Fruit fly (Drosophila melanogaster) whole organism, prepupa: ENCODE data around the gene Asciz.

Experiments
- CG10631 ChIP-seq: fragments of 200-800 bp; sonication (Bioruptor generic); optimal IDR thresholded peaks from 2 replicates; lab custom pipeline; 2016; ENCODE audit warnings: missing biosample characterization, missing genetic modification characterization
- CG11902 ChIP-seq: fragments of 200-800 bp; sonication (Bioruptor generic); optimal IDR thresholded peaks from 3 replicates; lab custom pipeline; 2016; ENCODE audit warnings: missing biosample characterization, missing genetic modification characterization
- CG16779 ChIP-seq: fragments of 200-800 bp; sonication (Bioruptor generic); optimal IDR thresholded peaks from 3 replicates; lab custom pipeline; 2017; ENCODE audit warnings: missing biosample characterization, mild to moderate bottlenecking, missing genetic modification characterization
- CG6808 ChIP-seq: fragments of 200-800 bp; sonication (Bioruptor generic); optimal IDR thresholded peaks from 3 replicates; lab custom pipeline; 2017; ENCODE audit warnings: missing biosample characterization, missing genetic modification characterization, mild to moderate bottlenecking, moderate library complexity, missing genetic modification reagents
- CG7368 ChIP-seq: fragments of 200-800 bp; sonication (Bioruptor generic); optimal IDR thresholded peaks from 3 replicates; lab custom pipeline; 2016; ENCODE audit warnings: missing biosample characterization, missing genetic modification characterization
- CG8632 ChIP-seq: fragments of 200-800 bp; sonication (Bioruptor generic); optimal IDR thresholded peaks from 3 replicates; lab custom pipeline; 2016; ENCODE audit warnings: missing biosample characterization, missing genetic modification characterization
- Sox102F ChIP-seq: fragments of 200-800 bp; sonication (Bioruptor generic); optimal IDR thresholded peaks from 2 replicates; lab custom pipeline; 2016; ENCODE audit warnings: missing biosample characterization, mild to moderate bottlenecking, missing genetic modification characterization
- achi ChIP-seq: fragments of 200-800 bp; sonication (Bioruptor generic); optimal IDR thresholded peaks from 3 replicates; lab custom pipeline; 2016; ENCODE audit warnings: missing biosample characterization, missing genetic modification characterization
- fkh ChIP-seq: fragments of 200-800 bp; sonication (Bioruptor generic); optimal IDR thresholded peaks from 3 replicates; lab custom pipeline; 2017; ENCODE audit warnings: missing biosample characterization, mild to moderate bottlenecking, missing genetic modification characterization, moderate library complexity
- salr ChIP-seq, 2 experiments: fragments of 200-800 bp; sonication (Bioruptor generic); optimal IDR thresholded peaks; 3 replicates each; lab custom pipeline; 2016 to 2018; ENCODE audit warnings: missing biosample characterization in 2 of 2, missing genetic modification characterization in 2 of 2, mild to moderate bottlenecking in 1 of 2
- spab ChIP-seq: fragments of 200-800 bp; sonication (Bioruptor generic); optimal IDR thresholded peaks from 2 replicates; lab custom pipeline; 2017; ENCODE audit warnings: missing biosample characterization, mild to moderate bottlenecking, missing genetic modification characterization, missing genetic modification reagents
- ss ChIP-seq, 2 experiments: fragments of 200-800 bp; sonication (Bioruptor generic); optimal IDR thresholded peaks; 2 replicates in 1 of 2; 3 replicates in 1 of 2; lab custom pipeline; 2017 to 2018; ENCODE audit warnings: mild to moderate bottlenecking in 2 of 2, missing biosample characterization in 2 of 2, missing genetic modification characterization in 2 of 2, moderate library complexity in 1 of 2
- svp ChIP-seq: fragments of 200-800 bp; sonication (Bioruptor generic); peaks from one replicate; lab custom pipeline; 2016; ENCODE audit warnings: missing biosample characterization, missing genetic modification characterization
- vri ChIP-seq: fragments of 200-800 bp; sonication (Bioruptor generic); optimal IDR thresholded peaks from 3 replicates; lab custom pipeline; 2016; ENCODE audit warnings: missing biosample characterization, mild to moderate bottlenecking, missing genetic modification characterization

DNA sequence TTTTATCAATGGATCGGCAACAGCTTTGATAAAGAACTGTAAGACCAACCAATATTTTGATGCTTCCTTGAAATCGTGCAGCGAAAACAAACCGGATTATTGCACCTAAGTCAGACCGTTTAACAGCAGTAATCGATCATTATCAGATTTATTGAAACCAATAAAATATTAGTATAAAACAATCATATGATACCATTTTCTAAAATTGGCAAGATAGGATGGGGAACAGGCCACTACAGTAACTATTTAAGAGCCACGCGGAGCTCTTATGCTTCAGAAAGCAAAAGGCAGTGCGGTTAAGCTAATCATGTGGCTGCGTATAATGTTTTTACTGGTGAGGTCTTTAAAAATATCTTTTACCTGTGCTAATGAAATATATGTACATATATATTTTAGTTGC is 20.3 kb upstream of the Asciz start, which contains the start of gene CG32284:
- no peak for TF ChIP-seq salr (GFP tag; optimal IDR thresholded peaks at IDR 0.05; lab: Kevin White, UChicago)
- TF ChIP-seq Sox102F (GFP tag; lab: Kevin White, UChicago) = no peak
- TF ChIP-seq spab = no peak
- TF ChIP-seq CG10631 = no peak
- no peak for TF ChIP-seq CG11902 (GFP tag; lab: Kevin White, UChicago)
- TF ChIP-seq svp (GFP tag; lab: Kevin White, UChicago) = no peak
- no peak for TF ChIP-seq CG16779
- TF ChIP-seq ss (GFP tag; optimal IDR thresholded peaks at IDR 0.05; lab: Kevin White, UChicago) = no peak
- TF ChIP-seq achi (GFP tag; lab: Kevin White, UChicago) = no peak
- TF ChIP-seq CG6808 (GFP tag; lab: Kevin White, UChicago) = no peak
- TF ChIP-seq fkh (GFP tag; lab: Kevin White, UChicago) = no peak
- TF ChIP-seq CG8632 (GFP tag; lab: Kevin White, UChicago) = no peak
- no peak for TF ChIP-seq vri (GFP tag; lab: Kevin White, UChicago)
- TF ChIP-seq CG7368 (GFP tag; lab: Kevin White, UChicago) = no peak
